Fruit fly (Drosophila melanogaster): ENCODE results near the gene CG42728.

DNA sequence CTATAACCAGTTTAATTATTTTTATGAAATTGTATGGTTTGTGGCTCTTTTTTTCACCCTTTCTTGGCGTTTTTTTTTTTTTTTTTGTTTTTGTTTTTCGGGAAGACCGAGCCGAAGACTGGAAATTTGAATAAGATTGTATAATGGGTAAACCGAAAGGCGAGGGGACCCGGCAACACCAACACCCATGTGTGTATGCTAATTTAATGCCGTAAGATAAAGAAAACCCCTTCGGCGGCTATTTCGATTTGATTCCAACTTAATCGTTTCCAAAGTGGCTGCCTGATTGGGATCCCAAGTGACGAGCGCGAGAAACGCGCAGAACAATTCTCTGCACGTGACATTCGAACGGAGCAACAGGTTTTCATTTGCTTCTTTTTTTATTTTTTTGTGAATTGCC, 15.5 kb upstream of the CG42728 start:
- TF ChIP-seq psq (optimal IDR thresholded peaks at IDR 0.05) (no peak), pan (optimal IDR thresholded peaks at IDR 0.05) (no peak), Dll (optimal IDR thresholded peaks at IDR 0.05) (no peak), usp (GFP tag; optimal IDR thresholded peaks at IDR 0.05) (no peak), CG8478 (optimal IDR thresholded peaks at IDR 0.05) (no peak)

All from whole organism.